Fruit fly (Drosophila melanogaster) whole organism, embryonic: Measurements from ENCODE around the gene w-cup.
A peak's percentile ranks its signal among the peaks of the same experiment; 100 is the strongest.

ENCODE experiments used
- Atf6 ChIP-seq: fragments of 200-800 bp; sonication (Bioruptor generic); IDR thresholded peaks from 2 replicates; pipeline ENCODE4 v1.3.6; 2022; ENCODE audit warnings: missing biosample characterization, missing genetic modification characterization
- Awh ChIP-seq: fragments of 200-800 bp; sonication (Bioruptor generic); IDR thresholded peaks from 2 replicates; pipeline ENCODE4, ENCODE4 v1.3.6; 2022; ENCODE audit warnings: missing biosample characterization, missing genetic modification characterization
- BtbVII ChIP-seq: fragments of 200-800 bp; sonication (Bioruptor generic); optimal IDR thresholded peaks from 3 replicates; lab custom pipeline; 2017; ENCODE audit warnings: missing biosample characterization, mild to moderate bottlenecking, missing genetic modification characterization
- CG10267 ChIP-seq: fragments of 200-800 bp; sonication (Bioruptor generic); optimal IDR thresholded peaks from 2 replicates; lab custom pipeline; 2018; ENCODE audit warnings: missing biosample characterization, mild to moderate bottlenecking, missing genetic modification characterization, moderate library complexity
- CG11093 ChIP-seq: fragments of 200-800 bp; sonication (Bioruptor generic); IDR thresholded peaks from 3 replicates; pipeline ENCODE4 v1.3.6; 2022; ENCODE audit warnings: missing biosample characterization, missing genetic modification characterization
- CG12219 ChIP-seq: fragments of 200-800 bp; sonication (Bioruptor generic); optimal IDR thresholded peaks from 3 replicates; lab custom pipeline; 2018; ENCODE audit warnings: missing biosample characterization, mild to moderate bottlenecking, missing genetic modification characterization
- CG12236 ChIP-seq: fragments of 200-800 bp; sonication (Bioruptor generic); optimal IDR thresholded peaks from 2 replicates; lab custom pipeline; 2016; ENCODE audit warnings: missing biosample characterization, missing genetic modification characterization
- CG1233 ChIP-seq: fragments of 200-800 bp; sonication (Bioruptor generic); optimal IDR thresholded peaks from 4 replicates; lab custom pipeline; 2018; ENCODE audit warnings: missing biosample characterization, mild to moderate bottlenecking, missing genetic modification characterization
- CG13123 ChIP-seq: fragments of 200-800 bp; sonication (Bioruptor generic); optimal IDR thresholded peaks from 2 replicates; lab custom pipeline; 2016; ENCODE audit warnings: missing biosample characterization, missing genetic modification characterization
- CG13624 ChIP-seq: fragments of 200-800 bp; sonication (Bioruptor generic); optimal IDR thresholded peaks from 2 replicates; lab custom pipeline; 2016; ENCODE audit warnings: missing biosample characterization, missing genetic modification characterization
- CG14441 ChIP-seq: fragments of 200-800 bp; sonication (Bioruptor generic); IDR thresholded peaks from 2 replicates; pipeline ENCODE4 v1.3.6; 2022; ENCODE audit warnings: missing biosample characterization, missing genetic modification characterization
- CG15011 ChIP-seq: fragments of 200-800 bp; sonication (Bioruptor generic); optimal IDR thresholded peaks from 3 replicates; lab custom pipeline; 2018; ENCODE audit warnings: missing biosample characterization, mild to moderate bottlenecking, missing genetic modification characterization
- CG15514 ChIP-seq: fragments of 200-800 bp; sonication (Bioruptor generic); optimal IDR thresholded peaks from 3 replicates; lab custom pipeline; 2017; ENCODE audit warnings: missing biosample characterization, missing genetic modification characterization, mild to moderate bottlenecking, moderate library complexity, missing genetic modification reagents
- CG17385 ChIP-seq: fragments of 200-800 bp; sonication (Bioruptor generic); optimal IDR thresholded peaks from 3 replicates; lab custom pipeline; 2018; ENCODE audit warnings: missing biosample characterization, mild to moderate bottlenecking, missing genetic modification characterization
- CG18599 ChIP-seq: fragments of 200-800 bp; sonication (Bioruptor generic); optimal IDR thresholded peaks from 3 replicates; lab custom pipeline; 2017; ENCODE audit warnings: missing biosample characterization, missing genetic modification characterization, mild to moderate bottlenecking, moderate library complexity, missing genetic modification reagents
- CG2116 ChIP-seq: fragments of 200-800 bp; sonication (Bioruptor generic); optimal IDR thresholded peaks from 3 replicates; lab custom pipeline; 2018; ENCODE audit warnings: missing biosample characterization, mild to moderate bottlenecking, missing genetic modification characterization
- CG2120 ChIP-seq: fragments of 200-800 bp; sonication (Bioruptor generic); optimal IDR thresholded peaks from 3 replicates; lab custom pipeline; 2016; ENCODE audit warnings: missing biosample characterization, missing genetic modification characterization
- CG4404 ChIP-seq: fragments of 200-800 bp; sonication (Bioruptor generic); IDR thresholded peaks from 2 replicates; pipeline ENCODE4 v1.3.6; 2022; ENCODE audit warnings: missing biosample characterization, missing genetic modification characterization
- CG6683 ChIP-seq: fragments of 200-800 bp; sonication (Bioruptor generic); optimal IDR thresholded peaks from 2 replicates; lab custom pipeline; 2017; ENCODE audit warnings: missing biosample characterization, mild to moderate bottlenecking, missing genetic modification characterization, missing genetic modification reagents
- CG8290 ChIP-seq, 3 experiments: fragments of 200-800 bp; sonication (Bioruptor generic); optimal IDR thresholded peaks; 2 replicates each; lab custom pipeline; 2016 to 2019; ENCODE audit warnings: missing biosample characterization in 3 of 3, missing genetic modification characterization in 3 of 3, mild to moderate bottlenecking in 2 of 3, moderate library complexity in 1 of 3
- CG9609 ChIP-seq: fragments of 200-800 bp; sonication (Bioruptor generic); optimal IDR thresholded peaks from 3 replicates; lab custom pipeline; 2016; ENCODE audit warnings: missing biosample characterization, missing genetic modification characterization
- CG9727 ChIP-seq: fragments of 200-800 bp; sonication (Bioruptor generic); optimal IDR thresholded peaks from 3 replicates; lab custom pipeline; 2017; ENCODE audit warnings: missing biosample characterization, mild to moderate bottlenecking, missing genetic modification characterization
- D19B ChIP-seq: fragments of 200-800 bp; sonication (Bioruptor generic); optimal IDR thresholded peaks from 2 replicates; lab custom pipeline; 2017; ENCODE audit warnings: missing biosample characterization, mild to moderate bottlenecking, missing genetic modification characterization
- Doc3 ChIP-seq: fragments of 200-800 bp; sonication (Bioruptor generic); IDR thresholded peaks from 3 replicates; pipeline ENCODE4 v1.3.6; 2022; ENCODE audit warnings: missing biosample characterization, missing genetic modification characterization; ENCODE audit not compliant: partially characterized antibody
- ERR ChIP-seq: fragments of 200-800 bp; sonication (Bioruptor generic); optimal IDR thresholded peaks from 2 replicates; lab custom pipeline; 2016; ENCODE audit warnings: missing biosample characterization, missing genetic modification characterization
- Ets65A ChIP-seq: fragments of 200-800 bp; sonication (Bioruptor generic); peaks from one replicate; lab custom pipeline; 2016; ENCODE audit warnings: missing biosample characterization, missing genetic modification characterization
- HHEX ChIP-seq: fragments of 200-800 bp; sonication (Bioruptor generic); optimal IDR thresholded peaks from 3 replicates; lab custom pipeline; 2017; ENCODE audit warnings: missing biosample characterization, mild to moderate bottlenecking, missing genetic modification characterization, missing genetic modification reagents
- Hr78 ChIP-seq, 2 experiments: fragments of 200-800 bp in 1 of 2; fragments of >200 bp in 1 of 2; sonication (Bioruptor generic) in 1 of 2; optimal IDR thresholded peaks; 2 replicates each; lab custom pipeline; 2017 to 2019; ENCODE audit warnings: missing biosample characterization in 2 of 2, missing genetic modification characterization in 2 of 2, mild to moderate bottlenecking in 1 of 2, moderate library complexity in 1 of 2
- MESR4 ChIP-seq: fragments of 200-800 bp; sonication (Bioruptor generic); optimal IDR thresholded peaks from 2 replicates; lab custom pipeline; 2018; ENCODE audit warnings: missing biosample characterization, mild to moderate bottlenecking, missing genetic modification characterization, moderate library complexity
- Meics ChIP-seq: fragments of 200-800 bp; sonication (Bioruptor generic); optimal IDR thresholded peaks from 2 replicates; lab custom pipeline; 2017; ENCODE audit warnings: missing biosample characterization, mild to moderate bottlenecking, missing genetic modification characterization
- Myb ChIP-seq: fragments of 200-800 bp; sonication (Bioruptor generic); optimal IDR thresholded peaks from 2 replicates; lab custom pipeline; 2016; ENCODE audit warnings: missing biosample characterization, missing genetic modification characterization
- NFAT ChIP-seq: fragments of 200-800 bp; sonication (Bioruptor generic); IDR thresholded peaks from 2 replicates; pipeline ENCODE4 v1.3.6; 2022; ENCODE audit warnings: missing biosample characterization, missing genetic modification characterization
- Nf-YB ChIP-seq: fragments of 200-800 bp; sonication (Bioruptor generic); optimal IDR thresholded peaks from 3 replicates; lab custom pipeline; 2019; ENCODE audit warnings: missing biosample characterization, mild to moderate bottlenecking, missing genetic modification characterization, moderate library complexity
- Scr ChIP-seq: fragments of 200-800 bp; sonication (Bioruptor generic); IDR thresholded peaks from 2 replicates; pipeline ENCODE4 v1.3.6; 2022; ENCODE audit warnings: missing biosample characterization, missing genetic modification characterization; ENCODE audit not compliant: partially characterized antibody
- Trl ChIP-seq, 3 experiments: fragments of >200 bp in 2 of 3; fragments of 200-800 bp in 1 of 3; sonication (Bioruptor generic) in 1 of 3; optimal IDR thresholded peaks; 2 replicates in 1 of 3; 3 replicates in 2 of 3; lab custom pipeline; 2016 to 2017; ENCODE audit warnings: missing biosample characterization in 1 of 3, missing genetic modification characterization in 1 of 3
- ase ChIP-seq: fragments of 200-800 bp; sonication (Bioruptor generic); IDR thresholded peaks from 3 replicates; pipeline ENCODE4 v1.3.6; 2022; ENCODE audit warnings: missing biosample characterization, missing genetic modification characterization
- caup ChIP-seq: fragments of 200-800 bp; sonication (Bioruptor generic); optimal IDR thresholded peaks from 3 replicates; lab custom pipeline; 2017; ENCODE audit warnings: missing biosample characterization, mild to moderate bottlenecking, missing genetic modification characterization, moderate library complexity; ENCODE audit not compliant: severe bottlenecking
- fd3F ChIP-seq: fragments of 200-800 bp; sonication (Bioruptor generic); optimal IDR thresholded peaks from 2 replicates; lab custom pipeline; 2018; ENCODE audit warnings: missing biosample characterization, mild to moderate bottlenecking, missing genetic modification characterization, moderate library complexity
- fru ChIP-seq: fragments of >200 bp; optimal IDR thresholded peaks from 2 replicates; lab custom pipeline; 2017
- fu2 ChIP-seq: fragments of 200-800 bp; sonication (Bioruptor generic); optimal IDR thresholded peaks from 2 replicates; lab custom pipeline; 2016; ENCODE audit warnings: missing biosample characterization, missing genetic modification characterization
- insv ChIP-seq, 2 experiments: fragments of 200-800 bp; sonication (Bioruptor generic); optimal IDR thresholded peaks; 3 replicates each; lab custom pipeline; 2016 to 2018; ENCODE audit warnings: missing biosample characterization in 2 of 2, missing genetic modification characterization in 2 of 2
- ken ChIP-seq: fragments of 200-800 bp; sonication (Bioruptor generic); IDR thresholded peaks from 3 replicates; pipeline ENCODE4 v1.3.6; 2022; ENCODE audit warnings: missing biosample characterization, missing genetic modification characterization
- nau ChIP-seq: fragments of 200-800 bp; sonication (Bioruptor generic); optimal IDR thresholded peaks from 3 replicates; lab custom pipeline; 2017; ENCODE audit warnings: missing biosample characterization, mild to moderate bottlenecking, missing genetic modification characterization, missing genetic modification reagents
- onecut ChIP-seq: fragments of 200-800 bp; sonication (Bioruptor generic); IDR thresholded peaks from 2 replicates; pipeline ENCODE4 v1.3.6; 2022; ENCODE audit warnings: missing biosample characterization, missing genetic modification characterization
- pb ChIP-seq: fragments of 200-800 bp; sonication (Bioruptor generic); optimal IDR thresholded peaks from 3 replicates; lab custom pipeline; 2016; ENCODE audit warnings: missing biosample characterization, missing genetic modification characterization
- shn ChIP-seq: fragments of 200-800 bp; sonication (Bioruptor generic); optimal IDR thresholded peaks from 3 replicates; lab custom pipeline; 2016; ENCODE audit warnings: missing biosample characterization, missing genetic modification characterization
- vfl ChIP-seq: fragments of 200-800 bp; sonication (Bioruptor generic); optimal IDR thresholded peaks from 2 replicates; lab custom pipeline; 2016; ENCODE audit warnings: missing biosample characterization, missing genetic modification characterization
- vvl ChIP-seq: fragments of 200-800 bp; sonication (Bioruptor generic); IDR thresholded peaks from 2 replicates; pipeline ENCODE4 v1.3.6; 2022; ENCODE audit warnings: missing biosample characterization, missing genetic modification characterization
- zfh2 ChIP-seq: fragments of 200-800 bp; sonication (Bioruptor generic); optimal IDR thresholded peaks from 2 replicates; lab custom pipeline; 2016; ENCODE audit warnings: missing biosample characterization, missing genetic modification characterization

w-cup gene

dm6 chr2L:10565674-10566073, 11.9 kb downstream of the w-cup start (continued):
- no peak for TF ChIP-seq fru (lab: Kevin White, UChicago)
- TF ChIP-seq BtbVII (GFP tag; lab: Kevin White, UChicago) = peak; percentile 53
- peak; percentile 2 for TF ChIP-seq Ets65A (GFP tag; lab: Kevin White, UChicago)
- peak; percentile 20 for TF ChIP-seq CG6683
- TF ChIP-seq onecut (GFP tag; lab: Robert Waterston, UW) = peak; percentile 8; the same call in 1 of the 2 replicates
- peak; percentile 90 for TF ChIP-seq CG18599 (GFP tag; lab: Kevin White, UChicago)
- TF ChIP-seq CG17385 (GFP tag; lab: Kevin White, UChicago) = peak; percentile 49
- peak; percentile 52 for TF ChIP-seq HHEX
- peak; percentile 58; the same call in 1 of the 3 replicates for TF ChIP-seq ken (GFP tag; lab: Robert Waterston, UW)
- no peak for TF ChIP-seq CG13123 (GFP tag; lab: Kevin White, UChicago)
- peak; percentile 53; the same call in 1 of the 2 replicates for TF ChIP-seq vvl
- TF ChIP-seq Doc3 (GFP tag; lab: Robert Waterston, UW) = no peak
- peak; percentile 4 for TF ChIP-seq zfh2
- TF ChIP-seq fu2 (GFP tag; lab: Kevin White, UChicago) = peak; percentile 13
- TF ChIP-seq CG15011 (GFP tag; lab: Kevin White, UChicago) = no peak
- TF ChIP-seq Trl (optimal IDR thresholded peaks at IDR 0.05; lab: Kevin White, UChicago) = no peak
- peak; percentile 8 for TF ChIP-seq Trl (GFP tag; optimal IDR thresholded peaks at IDR 0.05; lab: Kevin White, UChicago)
- peak; percentile 47 for TF ChIP-seq CG9727 (GFP tag; lab: Kevin White, UChicago)
- TF ChIP-seq D19B (GFP tag; lab: Kevin White, UChicago) = peak; percentile 41
- peak; percentile 20 for TF ChIP-seq pb (GFP tag; lab: Kevin White, UChicago)
- TF ChIP-seq Nf-YB (GFP tag; lab: Kevin White, UChicago) = no peak
- TF ChIP-seq CG4404 (GFP tag; lab: Robert Waterston, UW) = peak; percentile 34; the same call in 1 of the 2 replicates
- peak; percentile 72 for TF ChIP-seq Meics (GFP tag; lab: Kevin White, UChicago)
- peak; percentile 78 for TF ChIP-seq CG2120 (GFP tag; lab: Kevin White, UChicago)
- peak; percentile 40; the same call in 1 of the 3 replicates for TF ChIP-seq ase
- peak; percentile 19 for TF ChIP-seq fd3F (GFP tag; lab: Kevin White, UChicago)
- peak; percentile 1 for TF ChIP-seq nau (GFP tag; lab: Kevin White, UChicago)
- TF ChIP-seq CG9609 (GFP tag; lab: Kevin White, UChicago) = peak; percentile 5
- TF ChIP-seq NFAT (GFP tag; lab: Robert Waterston, UW) = no peak
- peak; percentile 66 for TF ChIP-seq caup (GFP tag; lab: Kevin White, UChicago)
- TF ChIP-seq CG15514 (GFP tag; lab: Kevin White, UChicago) = peak; percentile 55
- TF ChIP-seq Awh = peak; percentile 53; the same call in 1 of the 2 replicates
- TF ChIP-seq CG11093 (GFP tag; lab: Robert Waterston, UW) = no peak
- peak; percentile 22 for TF ChIP-seq shn (GFP tag; lab: Kevin White, UChicago)
- TF ChIP-seq Atf6 (GFP tag; lab: Robert Waterston, UW) = peak; percentile 65
- TF ChIP-seq insv (GFP tag; optimal IDR thresholded peaks at IDR 0.05; lab: Kevin White, UChicago) = no peak
- no peak for TF ChIP-seq MESR4 (GFP tag; lab: Kevin White, UChicago)
- peak; percentile 32 for TF ChIP-seq ERR (GFP tag; lab: Kevin White, UChicago)
- no peak for TF ChIP-seq CG8290 (GFP tag; optimal IDR thresholded peaks at IDR 0.05; lab: Kevin White, UChicago)
- TF ChIP-seq CG8290 (tag; optimal IDR thresholded peaks at IDR 0.05; lab: Kevin White, UChicago) = peak in 1 of 2 experiments; percentile 80
- no peak for TF ChIP-seq CG12236 (GFP tag; lab: Kevin White, UChicago)
- TF ChIP-seq CG10267 (tag; lab: Kevin White, UChicago) = peak; percentile 4
- peak; percentile 3 for TF ChIP-seq vfl (GFP tag; lab: Kevin White, UChicago)
- peak; percentile 48 for TF ChIP-seq CG12219
- no peak for TF ChIP-seq CG2116 (GFP tag; lab: Kevin White, UChicago)
- TF ChIP-seq Scr (GFP tag; lab: Robert Waterston, UW) = no peak
- peak; percentile 40 for TF ChIP-seq Myb (GFP tag; lab: Kevin White, UChicago)
- TF ChIP-seq CG1233 (GFP tag; lab: Kevin White, UChicago) = peak; percentile 26
- TF ChIP-seq CG14441 (GFP tag; lab: Robert Waterston, UW) = peak; percentile 32; the same call in 1 of the 2 replicates
- TF ChIP-seq Hr78 (GFP tag; optimal IDR thresholded peaks at IDR 0.05; lab: Kevin White, UChicago) = no peak
- TF ChIP-seq CG13624 (GFP tag; lab: Kevin White, UChicago) = peak; percentile 44
